Fruit fly (Drosophila melanogaster) whole organism, adult: Measurements from ENCODE around the gene CG14646.
A peak's percentile ranks its signal among the peaks of the same experiment; 100 is the strongest.

Experiments used
- CG11617 ChIP-seq: fragments of 200-800 bp; sonication (Bioruptor generic); optimal IDR thresholded peaks from 2 replicates; lab custom pipeline; 2017; ENCODE audit warnings: mild to moderate bottlenecking, missing biosample characterization, missing genetic modification reagents, missing genetic modification characterization
- CG5204 ChIP-seq: fragments of 200-800 bp; sonication (Bioruptor generic); optimal IDR thresholded peaks from 2 replicates; lab custom pipeline; 2016; ENCODE audit warnings: missing biosample characterization, missing genetic modification characterization
- CG7101 ChIP-seq: fragments of 200-800 bp; sonication (Bioruptor generic); optimal IDR thresholded peaks from 2 replicates; lab custom pipeline; 2018; ENCODE audit warnings: missing biosample characterization, mild to moderate bottlenecking, missing genetic modification characterization, moderate library complexity
- Hr96 ChIP-seq: fragments of 200-800 bp; sonication (Bioruptor generic); optimal IDR thresholded peaks from 2 replicates; lab custom pipeline; 2016; ENCODE audit warnings: missing biosample characterization, missing genetic modification characterization
- bab1 ChIP-seq: fragments of 200-800 bp; sonication (Bioruptor generic); optimal IDR thresholded peaks from 3 replicates; lab custom pipeline; 2019; ENCODE audit warnings: missing biosample characterization, mild to moderate bottlenecking, missing genetic modification characterization, moderate library complexity
- cic ChIP-seq: fragments of 200-800 bp; sonication (Bioruptor generic); optimal IDR thresholded peaks from 2 replicates; lab custom pipeline; 2017; ENCODE audit warnings: missing biosample characterization, mild to moderate bottlenecking, missing genetic modification characterization, moderate library complexity
- cnc ChIP-seq, 2 experiments: fragments of >200 bp; optimal IDR thresholded peaks; 2 replicates each; lab custom pipeline; 2017
- kay ChIP-seq: fragments of 200-800 bp; sonication (Bioruptor generic); peaks from one replicate; lab custom pipeline; 2016; ENCODE audit warnings: missing biosample characterization, missing genetic modification characterization, borderline replicate concordance
- ovo ChIP-seq: fragments of 200-800 bp; sonication (Bioruptor generic); optimal IDR thresholded peaks from 2 replicates; lab custom pipeline; 2016; ENCODE audit warnings: missing biosample characterization, missing genetic modification characterization
- tj ChIP-seq: fragments of 200-800 bp; sonication (Bioruptor generic); optimal IDR thresholded peaks from 3 replicates; lab custom pipeline; 2017; ENCODE audit warnings: missing biosample characterization, mild to moderate bottlenecking, missing genetic modification characterization, moderate library complexity

- TF ChIP-seq bab1 (GFP tag; lab: Kevin White, UChicago) (peak; percentile 66), ovo (GFP tag; lab: Kevin White, UChicago) (no peak), kay (GFP tag; lab: Kevin White, UChicago) (no peak), CG5204 (GFP tag; lab: Kevin White, UChicago) (no peak), cnc (optimal IDR thresholded peaks at IDR 0.05; lab: Kevin White, UChicago) (no peak), CG11617 (GFP tag; lab: Kevin White, UChicago) (no peak), cic (GFP tag; lab: Kevin White, UChicago) (no peak), Hr96 (no peak), tj (no peak), CG7101 (tag; lab: Kevin White, UChicago) (no peak)
These were observed 7.4 kb downstream of the CG14646 start, which contains the start of gene CG9855 for dm6 chr3R:4397403-4398079.
